Worm (Caenorhabditis elegans) whole organism, L4 larva: Measurements from ENCODE around the gene C07A12.18.

Source experiments
- F10B5.3 ChIP-seq: sonication (generic microtip); optimal IDR thresholded peaks from 2 replicates; lab custom pipeline; 2016; ENCODE audit warnings: mild to moderate bottlenecking, missing genetic modification characterization, missing compliant biosample characterization
- F37D6.2 ChIP-seq: sonication (generic microtip); optimal IDR thresholded peaks from 2 replicates; lab custom pipeline; 2016; ENCODE audit warnings: mild to moderate bottlenecking, missing genetic modification characterization, missing compliant biosample characterization
- T20F7.1 ChIP-seq: fragments of 200-800 bp; sonication (Bioruptor generic); optimal IDR thresholded peaks from 2 replicates; lab custom pipeline; 2018; ENCODE audit warnings: mild to moderate bottlenecking, missing genetic modification characterization, missing compliant biosample characterization
- T26A8.4 ChIP-seq: fragments of 200-800 bp; sonication (Bioruptor generic); IDR thresholded peaks from 2 replicates; pipeline ENCODE4 v1.3.6; 2022; ENCODE audit warnings: missing genetic modification characterization, missing compliant biosample characterization
- Y75B8A.6 ChIP-seq: fragments of 200-800 bp; sonication (Bioruptor generic); IDR thresholded peaks from 2 replicates; pipeline ENCODE4 v1.3.6; 2022; ENCODE audit warnings: missing genetic modification reagents, missing genetic modification characterization, missing compliant biosample characterization
- ceh-20 ChIP-seq: fragments of 200-800 bp; sonication (Bioruptor generic); IDR thresholded peaks from 2 replicates; pipeline ENCODE4 v1.3.6; 2022; ENCODE audit warnings: missing genetic modification reagents, missing genetic modification characterization, missing compliant biosample characterization
- ceh-28 ChIP-seq: fragments of 150-350 bp; optimal IDR thresholded peaks from 2 replicates; lab custom pipeline; 2014; ENCODE audit warnings: missing biosample characterization, missing genetic modification reagents, missing genetic modification characterization
- ceh-44 ChIP-seq: fragments of 200-800 bp; sonication (Bioruptor generic); IDR thresholded peaks from 2 replicates; pipeline ENCODE4 v1.3.6; 2022; ENCODE audit warnings: missing genetic modification reagents, missing genetic modification characterization, missing compliant biosample characterization
- ceh-62 ChIP-seq: sonication (generic microtip); optimal IDR thresholded peaks from 2 replicates; lab custom pipeline; 2017; ENCODE audit warnings: missing biosample characterization, missing genetic modification characterization
- ctbp-1 ChIP-seq: fragments of 200-800 bp; sonication (Bioruptor generic); IDR thresholded peaks from 2 replicates; pipeline ENCODE4 v1.3.6; 2022; ENCODE audit warnings: missing genetic modification reagents, missing genetic modification characterization, missing compliant biosample characterization
- daf-12 ChIP-seq: fragments of 150-350 bp; optimal IDR thresholded peaks from 2 replicates; lab custom pipeline; 2014; ENCODE audit warnings: missing biosample characterization, missing genetic modification reagents, missing genetic modification characterization
- dmd-6 ChIP-seq: fragments of 200-800 bp; sonication (Bioruptor generic); IDR thresholded peaks from 2 replicates; pipeline ENCODE4 v1.3.6; 2022; ENCODE audit warnings: missing genetic modification reagents, missing genetic modification characterization, missing compliant biosample characterization
- dmd-9 ChIP-seq: fragments of 200-800 bp; sonication (Bioruptor generic); IDR thresholded peaks from 2 replicates; pipeline ENCODE4 v1.3.6; 2022; ENCODE audit warnings: missing genetic modification reagents, missing genetic modification characterization, missing compliant biosample characterization
- duxl-1 ChIP-seq: sonication (generic microtip); optimal IDR thresholded peaks from 2 replicates; lab custom pipeline; 2016; ENCODE audit warnings: mild to moderate bottlenecking, missing genetic modification characterization, moderate library complexity, missing compliant biosample characterization; ENCODE audit not compliant: poor library complexity
- dve-1 ChIP-seq: sonication (generic microtip); optimal IDR thresholded peaks from 2 replicates; lab custom pipeline; 2017; ENCODE audit warnings: antibody characterized with exemption, mild to moderate bottlenecking, missing genetic modification characterization, missing compliant biosample characterization; ENCODE audit not compliant: insufficient read depth
- gei-8 ChIP-seq: fragments of 200-800 bp; sonication (Bioruptor generic); optimal IDR thresholded peaks from 2 replicates; lab custom pipeline; 2018; ENCODE audit warnings: mild to moderate bottlenecking, missing genetic modification characterization, missing compliant biosample characterization
- hlh-30 ChIP-seq: sonication (generic microtip); optimal IDR thresholded peaks from 2 replicates; lab custom pipeline; 2017; ENCODE audit warnings: antibody characterized with exemption, mild to moderate bottlenecking, missing genetic modification characterization, missing compliant biosample characterization; ENCODE audit not compliant: insufficient read depth
- jun-1 ChIP-seq: fragments of 150-350 bp; optimal IDR thresholded peaks from 2 replicates; lab custom pipeline; 2014; ENCODE audit warnings: missing biosample characterization, missing genetic modification reagents, missing genetic modification characterization
- lin-1 ChIP-seq: fragments of 200-800 bp; sonication (Bioruptor generic); IDR thresholded peaks from 2 replicates; pipeline ENCODE4 v1.3.6; 2022; ENCODE audit warnings: missing genetic modification reagents, missing genetic modification characterization, missing compliant biosample characterization
- lin-38 ChIP-seq: fragments of 200-800 bp; sonication (Bioruptor generic); IDR thresholded peaks from 2 replicates; pipeline ENCODE4 v1.3.6; 2022; ENCODE audit warnings: missing genetic modification reagents, missing genetic modification characterization, missing compliant biosample characterization
- lir-3 ChIP-seq: sonication (generic microtip); optimal IDR thresholded peaks from 2 replicates; lab custom pipeline; 2016; ENCODE audit warnings: mild to moderate bottlenecking, missing genetic modification characterization, missing compliant biosample characterization
- lsy-2 ChIP-seq, 2 experiments: fragments of 150-350 bp in 1 of 2; sonication (generic microtip) in 1 of 2; optimal IDR thresholded peaks; 2 replicates each; lab custom pipeline; 2014 to 2017; ENCODE audit warnings: missing biosample characterization in 2 of 2, missing genetic modification characterization in 2 of 2
- mdl-1 ChIP-seq, 2 experiments: fragments of 150-350 bp in 1 of 2; sonication (generic microtip) in 1 of 2; optimal IDR thresholded peaks; 2 replicates each; lab custom pipeline; 2014 to 2017; ENCODE audit warnings: missing biosample characterization in 2 of 2, missing genetic modification characterization in 2 of 2
- mep-1 ChIP-seq: fragments of 150-350 bp; sonication (generic microtip); optimal IDR thresholded peaks from 3 replicates; lab custom pipeline; 2014; ENCODE audit warnings: missing biosample characterization, missing genetic modification characterization
- mes-2 ChIP-seq: sonication (generic microtip); optimal IDR thresholded peaks from 2 replicates; lab custom pipeline; 2016; ENCODE audit warnings: missing genotype, mild to moderate bottlenecking, missing genetic modification characterization, missing compliant biosample characterization; ENCODE audit not compliant: poor library complexity, severe bottlenecking
- mxl-3 ChIP-seq: fragments of 200-800 bp; sonication (Bioruptor generic); optimal IDR thresholded peaks from 2 replicates; lab custom pipeline; 2018; ENCODE audit warnings: mild to moderate bottlenecking, missing genetic modification characterization, missing compliant biosample characterization
- nhr-10 ChIP-seq: fragments of 150-350 bp; optimal IDR thresholded peaks from 2 replicates; lab custom pipeline; 2014; ENCODE audit warnings: missing biosample characterization, missing genetic modification characterization
- nhr-102 ChIP-seq: sonication (generic microtip); optimal IDR thresholded peaks from 2 replicates; lab custom pipeline; 2016; ENCODE audit warnings: mild to moderate bottlenecking, missing genetic modification characterization, moderate library complexity, missing compliant biosample characterization
- nhr-111 ChIP-seq: fragments of 200-800 bp; sonication (Bioruptor generic); optimal IDR thresholded peaks from 2 replicates; lab custom pipeline; 2018; ENCODE audit warnings: mild to moderate bottlenecking, missing genetic modification characterization, missing compliant biosample characterization
- nhr-48 ChIP-seq: sonication (generic microtip); optimal IDR thresholded peaks from 2 replicates; lab custom pipeline; 2016; ENCODE audit warnings: mild to moderate bottlenecking, missing genetic modification characterization, missing compliant biosample characterization
- nhr-76 ChIP-seq: fragments of 150-350 bp; optimal IDR thresholded peaks from 2 replicates; lab custom pipeline; 2014; ENCODE audit warnings: missing biosample characterization, missing genetic modification characterization
- php-3 ChIP-seq: fragments of 200-800 bp; sonication (Bioruptor generic); IDR thresholded peaks from 2 replicates; pipeline ENCODE4 v1.3.6; 2022; ENCODE audit warnings: missing genetic modification reagents, missing genetic modification characterization, missing compliant biosample characterization
- pqm-1 ChIP-seq: sonication (generic microtip); optimal IDR thresholded peaks from 2 replicates; lab custom pipeline; 2017; ENCODE audit warnings: missing biosample characterization, missing genetic modification characterization
- rbr-2 ChIP-seq: sonication (generic microtip); optimal IDR thresholded peaks from 2 replicates; lab custom pipeline; 2016; ENCODE audit warnings: missing genotype, missing genetic modification characterization, missing compliant biosample characterization
- snpc-4 ChIP-seq: fragments of 150-350 bp; optimal IDR thresholded peaks from 2 replicates; lab custom pipeline; 2014; ENCODE audit warnings: missing biosample characterization, missing genetic modification characterization
- spr-1 ChIP-seq: sonication (generic microtip); optimal IDR thresholded peaks from 2 replicates; lab custom pipeline; 2016; ENCODE audit warnings: mild to moderate bottlenecking, missing genetic modification characterization, missing compliant biosample characterization
- tag-97 ChIP-seq: fragments of 200-800 bp; sonication (Bioruptor generic); IDR thresholded peaks from 2 replicates; pipeline ENCODE4 v1.3.6; 2022; ENCODE audit warnings: missing genetic modification characterization, missing compliant biosample characterization
- unc-130 ChIP-seq: sonication (generic microtip); optimal IDR thresholded peaks from 2 replicates; lab custom pipeline; 2016; ENCODE audit warnings: missing genetic modification reagents, missing genetic modification characterization, missing compliant biosample characterization
- unc-62 ChIP-seq, 3 experiments: fragments of 150-350 bp in 1 of 3; sonication (generic microtip); optimal IDR thresholded peaks in 2 of 3; peaks in 1 of 3; 1 replicate in 1 of 3; 2 replicates in 2 of 3; lab custom pipeline; 2014 to 2017; ENCODE audit warnings: missing biosample characterization in 3 of 3, missing genetic modification characterization in 3 of 3, missing genetic modification reagents in 3 of 3, missing genotype in 1 of 3
- zag-1 ChIP-seq: fragments of 150-350 bp; optimal IDR thresholded peaks from 2 replicates; lab custom pipeline; 2014; ENCODE audit warnings: missing biosample characterization, missing genetic modification characterization
- zfp-2 ChIP-seq: sonication (generic microtip); optimal IDR thresholded peaks from 2 replicates; lab custom pipeline; 2016; ENCODE audit warnings: mild to moderate bottlenecking, missing genetic modification characterization, missing compliant biosample characterization
- zfp-3 ChIP-seq: fragments of 200-800 bp; sonication (Bioruptor generic); conservative IDR thresholded peaks from 2 replicates; pipeline ENCODE4 v1.3.6; 2022; ENCODE audit warnings: missing genetic modification reagents, missing genetic modification characterization, missing compliant biosample characterization
- zip-2 ChIP-seq: fragments of 150-350 bp; optimal IDR thresholded peaks from 2 replicates; lab custom pipeline; 2014; ENCODE audit warnings: missing biosample characterization, missing genetic modification characterization
- ztf-11 ChIP-seq: fragments of 150-350 bp; optimal IDR thresholded peaks from 2 replicates; lab custom pipeline; 2014; ENCODE audit warnings: missing biosample characterization, missing genetic modification characterization
- ztf-7 ChIP-seq: fragments of 150-350 bp; optimal IDR thresholded peaks from 2 replicates; lab custom pipeline; 2014; ENCODE audit warnings: missing biosample characterization, missing genetic modification characterization

The C07A12.18 gene

DNA sequence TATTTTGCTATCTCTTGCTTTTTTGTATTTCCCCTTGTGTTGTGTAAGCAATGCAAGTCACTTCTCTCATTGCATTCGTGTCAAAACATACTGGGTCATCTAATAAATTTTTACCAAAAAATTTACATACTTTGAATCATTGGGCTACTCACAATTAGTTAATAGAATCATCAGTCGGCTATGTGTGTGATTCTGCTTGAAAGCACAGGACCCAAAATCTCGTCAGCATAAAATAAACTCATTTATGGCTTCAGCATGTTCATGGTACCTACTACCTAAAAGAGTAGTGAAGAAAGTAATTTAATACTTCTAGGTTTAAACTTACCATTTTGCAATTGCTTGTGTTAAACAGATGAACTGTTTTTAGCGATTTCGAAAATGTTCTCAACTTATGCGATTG lies 23.3 kb downstream of the C07A12.18 start (continued):
- TF ChIP-seq nhr-111 (GFP tag; lab: Kevin White, UChicago) (no peak), ctbp-1 (GFP tag; lab: Robert Waterston, UW) (no peak), dve-1 (tag; lab: Kevin White, UChicago) (peak; percentile 43), mes-2 (tag; lab: Kevin White, UChicago) (peak; percentile 0), ceh-62 (tag; lab: Kevin White, UChicago) (no peak), ztf-7 (tag; lab: Kevin White, UChicago) (no peak), hlh-30 (no peak), gei-8 (GFP tag; lab: Kevin White, UChicago) (no peak), daf-12 (no peak), T26A8.4 (GFP tag; lab: Robert Waterston, UW) (peak; percentile 84), dmd-9 (GFP tag; lab: Robert Waterston, UW) (no peak), spr-1 (tag; lab: Kevin White, UChicago) (no peak), tag-97 (GFP tag; lab: Robert Waterston, UW) (no peak), zfp-3 (GFP tag; lab: Robert Waterston, UW) (0 out of 2 replicates have a peak, but pooled peaks have one; percentile 29), zip-2 (no peak), mdl-1 (tag; optimal IDR thresholded peaks at IDR 0.05; lab: Kevin White, UChicago) (no peak), zfp-2 (no peak), mep-1 (tag; lab: Kevin White, UChicago) (peak; percentile 67), nhr-48 (peak; percentile 39), snpc-4 (tag; lab: Kevin White, UChicago) (no peak), ztf-11 (no peak), nhr-10 (tag; lab: Kevin White, UChicago) (peak; percentile 64), nhr-102 (peak; percentile 62), F10B5.3 (tag; lab: Kevin White, UChicago) (no peak), ceh-20 (GFP tag; lab: Robert Waterston, UW) (no peak), php-3 (GFP tag; lab: Robert Waterston, UW) (no peak), mxl-3 (GFP tag; lab: Kevin White, UChicago) (no peak), unc-62 (GFP tag; optimal IDR thresholded peaks at IDR 0.05 in 1 of 2; lab: Kevin White, UChicago) (no peak), unc-62 (tag; optimal IDR thresholded peaks at IDR 0.05; lab: Kevin White, UChicago) (no peak), dmd-6 (GFP tag; lab: Robert Waterston, UW) (no peak), unc-130 (GFP tag; lab: Kevin White, UChicago) (no peak), lsy-2 (tag; optimal IDR thresholded peaks at IDR 0.05; lab: Kevin White, UChicago) (peak in 1 of 2 experiments; percentile 29), rbr-2 (tag; lab: Kevin White, UChicago) (no peak), pqm-1 (tag; lab: Kevin White, UChicago) (no peak), F37D6.2 (tag; lab: Kevin White, UChicago) (no peak), lin-38 (GFP tag; lab: Robert Waterston, UW) (0 out of 2 replicates have a peak, but pooled peaks have one; percentile 24), lin-1 (GFP tag; lab: Robert Waterston, UW) (no peak), zag-1 (tag; lab: Kevin White, UChicago) (no peak), Y75B8A.6 (GFP tag; lab: Robert Waterston, UW) (no peak), duxl-1 (peak; percentile 79), ceh-44 (GFP tag; lab: Robert Waterston, UW) (no peak), jun-1 (tag; lab: Kevin White, UChicago) (peak; percentile 29), ceh-28 (tag; lab: Kevin White, UChicago) (no peak), nhr-76 (no peak), T20F7.1 (GFP tag; lab: Kevin White, UChicago) (peak; percentile 16), lir-3 (tag; lab: Kevin White, UChicago) (no peak)
- TF ChIP-seq, all 104 proteins: peak for 18
